Fruit fly (Drosophila melanogaster): Measurements from ENCODE around the gene inaF-A.
A peak's percentile ranks its signal among the peaks of the same experiment; 100 is the strongest.
"Not testable (repeated sequence)": the region's sequence is repeated elsewhere in the genome, so short reads cannot be mapped to it uniquely, and the experiment has no call there.

The inaF-A gene

dm6 chrX:11733795-11734194 is at the start of gene inaF-A:
Gene inaF-A, minus strand, starts transcription at chrX:11733895.
- TF ChIP-seq noc (tag; optimal IDR thresholded peaks at IDR 0.05) = no peak

- no peak for TF ChIP-seq noc (tag; optimal IDR thresholded peaks at IDR 0.05)
These were observed 45.1 kb upstream of the inaF-A start, which contains the start of gene dy for dm6 chrX:11778734-11779220. Gene dy, minus strand, starts transcription at chrX:11778784.

DNA sequence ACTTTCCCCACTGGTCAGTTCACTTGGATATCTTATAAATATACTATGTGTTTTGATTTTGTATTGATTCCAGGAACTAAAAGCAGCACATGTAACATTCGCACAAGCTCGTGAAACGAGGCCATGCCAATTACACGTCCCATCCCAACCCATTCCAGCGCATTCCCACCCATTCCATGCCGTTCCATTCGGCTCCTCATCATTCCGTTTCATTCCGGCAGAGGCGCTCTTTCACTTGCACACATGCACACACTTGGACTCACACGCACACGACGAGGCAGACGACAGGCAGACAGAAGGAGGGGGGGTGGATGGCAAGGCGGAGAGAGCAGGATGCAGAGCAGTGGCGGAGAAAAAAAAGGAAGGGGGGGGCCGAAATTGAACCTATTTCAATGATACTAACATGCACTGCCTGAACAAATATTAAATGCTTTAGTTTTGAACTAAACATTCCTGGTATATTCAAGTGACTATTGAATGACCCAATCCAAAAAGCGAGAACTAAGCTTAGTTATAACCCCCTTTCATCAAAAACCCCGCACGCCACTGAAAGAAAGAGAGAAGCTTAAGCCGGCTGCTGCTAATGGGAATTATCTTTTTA is 42.4 kb upstream of the inaF-A start:
- no peak for TF ChIP-seq noc (tag; optimal IDR thresholded peaks at IDR 0.05)

DNA sequence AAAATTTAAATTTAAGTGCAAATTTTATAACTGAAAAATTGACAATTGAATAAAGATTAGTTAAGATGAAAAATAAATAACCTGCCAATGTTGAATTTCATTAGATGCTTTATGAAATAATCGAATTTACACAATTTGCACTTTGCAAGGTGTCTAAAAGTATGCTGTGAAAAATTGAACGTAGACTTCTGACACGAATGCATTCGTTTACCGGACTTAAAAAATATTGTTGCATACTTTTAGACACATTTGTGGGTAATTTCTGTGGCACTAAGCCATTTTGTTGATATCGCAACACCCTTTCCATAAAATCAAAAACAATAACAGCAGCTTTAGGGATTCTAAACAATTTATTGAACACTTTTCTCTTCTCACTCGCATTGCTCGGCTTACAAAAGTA is 35.7 kb upstream of the inaF-A start:
- TF ChIP-seq noc (tag; optimal IDR thresholded peaks at IDR 0.05) = no peak

dm6 chrX:11764540-11765136 is 30.9 kb upstream of the inaF-A start, which contains the start of gene CG9360:
Gene CG9360, minus strand, starts transcription at chrX:11764590.
- TF ChIP-seq noc (tag; optimal IDR thresholded peaks at IDR 0.05) = no peak

DNA sequence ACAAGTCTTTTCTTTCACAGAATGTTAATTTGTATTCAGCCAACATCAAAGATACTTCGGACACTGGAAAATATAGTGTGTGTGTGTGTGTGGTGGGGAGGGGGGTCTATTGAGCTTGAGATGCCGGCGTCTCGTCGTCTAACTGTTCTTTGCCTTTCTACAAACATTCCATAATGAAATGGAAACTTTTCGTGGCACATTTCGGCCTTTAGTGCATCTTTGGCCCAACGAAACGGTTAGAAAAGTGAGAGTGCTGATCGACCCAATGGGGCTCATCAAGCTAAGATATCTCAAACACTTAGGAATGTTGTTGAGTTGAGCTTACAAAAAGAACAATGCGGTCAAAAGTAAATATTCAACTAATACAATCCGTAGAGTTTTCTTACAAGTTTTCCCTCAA is 23.2 kb upstream of the inaF-A start:
- TF ChIP-seq noc (tag; optimal IDR thresholded peaks at IDR 0.05) = no peak

DNA sequence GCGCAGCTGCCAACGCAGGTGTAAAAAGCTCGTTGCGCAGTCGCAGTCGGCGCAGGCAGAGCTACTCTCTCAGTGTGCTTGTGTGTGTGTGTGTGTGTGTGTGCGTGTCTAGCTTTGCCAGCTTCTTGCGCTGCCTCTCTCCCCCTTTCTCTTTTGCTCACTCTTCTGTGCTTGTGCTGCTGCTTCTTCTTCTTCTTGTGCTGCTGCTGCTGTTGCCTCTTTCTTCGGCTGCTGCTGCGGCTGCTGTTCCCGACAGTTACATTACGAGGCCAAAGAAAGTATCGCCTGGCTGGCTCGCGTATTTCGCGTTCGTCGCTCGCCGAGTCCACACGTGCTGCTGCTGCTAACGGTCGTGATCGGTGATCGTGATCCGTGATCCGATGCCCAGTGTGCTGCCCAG is 20.3 kb upstream of the inaF-A start, which contains the start of gene m:
m (plus strand) TSS at position 301 of the 400 bp plus-strand sequence.
- not testable (repeated sequence) for TF ChIP-seq noc (tag; optimal IDR thresholded peaks at IDR 0.05)

DNA sequence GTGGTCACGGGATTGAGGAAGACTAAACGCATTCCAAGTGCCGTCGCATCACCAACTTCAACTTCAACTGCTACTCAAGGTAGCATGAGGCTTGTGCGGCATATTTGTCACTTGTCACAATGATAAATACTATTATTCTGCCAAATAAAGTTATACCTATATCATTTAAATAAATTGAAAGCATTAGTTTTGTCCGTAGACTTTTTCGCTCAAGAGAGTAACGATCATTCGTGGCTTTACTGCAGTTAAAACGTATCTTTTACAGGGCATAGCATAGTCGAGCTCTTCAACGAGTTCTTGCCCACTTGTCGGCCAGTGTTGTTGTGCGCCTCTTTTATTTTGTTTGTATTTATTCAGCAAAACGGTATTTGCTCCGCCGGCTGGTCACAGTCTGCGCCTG is 2.7 kb upstream of the inaF-A start:
- no peak for TF ChIP-seq noc (tag; optimal IDR thresholded peaks at IDR 0.05)

- TF ChIP-seq noc (tag; optimal IDR thresholded peaks at IDR 0.05) = no peak
These were observed 1.0 kb downstream of the inaF-A start, which contains the start of gene inaF-B for dm6 chrX:11732670-11733069. Gene inaF-B, minus strand, starts transcription at chrX:11732770.

dm6 chrX:11731665-11732064 is 2.0 kb downstream of the inaF-A start, which contains the start of gene inaF-C:
Gene inaF-C, minus strand, starts transcription at chrX:11731765.
- no peak for TF ChIP-seq noc (tag; optimal IDR thresholded peaks at IDR 0.05)

DNA sequence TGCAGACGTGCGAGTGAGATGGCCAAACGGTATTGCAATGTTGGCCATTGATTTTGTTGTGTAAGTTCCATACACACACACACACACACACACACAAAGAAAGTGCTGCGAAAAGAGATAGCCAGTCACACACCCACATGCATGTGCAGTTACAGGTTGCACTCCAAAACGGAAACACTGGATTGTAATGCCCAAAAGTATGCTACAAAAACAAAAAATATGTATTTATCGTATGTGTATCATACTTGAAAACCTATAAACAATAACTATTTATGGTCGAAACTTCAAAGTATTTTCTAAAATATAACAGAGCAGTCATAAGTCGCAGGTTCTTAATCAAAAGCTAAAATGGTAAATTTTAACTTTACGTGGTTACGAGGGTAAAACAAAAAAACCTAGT is 3.7 kb downstream of the inaF-A start:
- TF ChIP-seq noc (tag; optimal IDR thresholded peaks at IDR 0.05) = no peak

- no peak for TF ChIP-seq noc (tag; optimal IDR thresholded peaks at IDR 0.05)
These were observed 4.7 kb downstream of the inaF-A start, which contains the start of gene inaF-D for dm6 chrX:11728999-11729398. Gene inaF-D, minus strand, starts transcription at chrX:11729099.

- TF ChIP-seq noc (tag; optimal IDR thresholded peaks at IDR 0.05) = no peak
These were observed 9.7 kb downstream of the inaF-A start, which contains the start of gene CG15221 for dm6 chrX:11723946-11724345. Gene CG15221, plus strand, starts transcription at chrX:11724246.

DNA sequence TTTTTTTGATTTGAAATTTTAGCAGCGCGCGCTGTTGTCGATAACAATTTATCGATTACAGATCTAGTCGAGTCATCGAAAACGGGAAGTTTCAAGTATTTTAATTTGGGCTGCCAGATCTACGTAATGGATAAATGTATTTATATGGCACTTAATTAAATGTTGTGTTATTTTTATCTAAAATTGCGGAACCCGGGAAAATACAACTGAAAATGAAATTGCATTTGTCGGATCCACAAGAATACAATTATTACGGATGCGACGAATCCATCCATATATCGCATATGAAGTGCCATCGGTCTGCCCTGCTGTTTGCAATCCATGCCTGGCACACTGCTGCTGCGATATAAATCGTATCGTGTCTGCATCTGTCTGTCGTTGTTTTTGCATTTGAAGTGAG is 13.6 kb downstream of the inaF-A start, which contains the start of gene Tango10:
Tango10 (plus strand) TSS at position 108 of the 400 bp plus-strand sequence.
- peak; percentile 61 for TF ChIP-seq noc (tag; optimal IDR thresholded peaks at IDR 0.05)

DNA sequence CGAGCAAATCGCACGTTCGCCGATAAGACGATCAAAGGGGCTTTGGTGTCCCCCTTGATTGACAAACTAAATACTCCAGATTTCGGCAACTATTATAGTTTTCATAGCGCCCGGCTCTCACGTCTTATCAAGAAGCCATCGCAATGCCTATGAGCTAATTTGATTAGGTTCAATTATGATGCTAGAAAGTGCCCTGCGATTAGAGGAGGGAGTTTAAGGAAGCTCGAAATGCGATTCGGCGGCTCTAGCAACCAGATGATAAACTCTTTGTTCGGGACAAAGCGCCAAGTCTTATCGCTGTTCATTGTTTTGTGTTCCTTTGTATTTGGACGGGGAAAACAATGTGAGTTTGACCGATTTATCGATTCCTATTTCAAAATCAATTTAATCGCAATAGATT is 15.8 kb downstream of the inaF-A start:
- peak; percentile 43 for TF ChIP-seq noc (tag; optimal IDR thresholded peaks at IDR 0.05)

dm6 chrX:11716731-11717326 is 16.9 kb downstream of the inaF-A start, which contains the start of gene prtp:
Gene prtp, plus strand, starts transcription at chrX:11716756.
- TF ChIP-seq noc (tag; optimal IDR thresholded peaks at IDR 0.05) = no peak
